Worm (Caenorhabditis elegans) whole organism, L4 larva: ENCODE measurements around the gene let-754.

Experiments used
- F49E8.2 ChIP-seq: sonication (generic microtip); optimal IDR thresholded peaks from 2 replicates; lab custom pipeline; 2016; ENCODE audit warnings: missing compliant biosample characterization, mild to moderate bottlenecking, missing genetic modification characterization, borderline replicate concordance
- R02D3.7 ChIP-seq: fragments of 150-350 bp; sonication (generic microtip); optimal IDR thresholded peaks from 3 replicates; lab custom pipeline; 2014; ENCODE audit warnings: missing biosample characterization, missing genetic modification characterization
- ceh-20 ChIP-seq: fragments of 200-800 bp; sonication (Bioruptor generic); IDR thresholded peaks from 2 replicates; pipeline ENCODE4 v1.3.6; 2022; ENCODE audit warnings: missing genetic modification reagents, missing genetic modification characterization, missing compliant biosample characterization
- ceh-62 ChIP-seq: sonication (generic microtip); optimal IDR thresholded peaks from 2 replicates; lab custom pipeline; 2017; ENCODE audit warnings: missing biosample characterization, missing genetic modification characterization
- hmg-1.1 ChIP-seq: fragments of 200-800 bp; sonication (Bioruptor generic); IDR thresholded peaks from 2 replicates; pipeline ENCODE4 v1.3.6; 2022; ENCODE audit warnings: missing genetic modification reagents, missing genetic modification characterization, missing compliant biosample characterization
- lin-39 ChIP-seq: fragments of 150-350 bp; optimal IDR thresholded peaks from 2 replicates; lab custom pipeline; 2014; ENCODE audit warnings: missing biosample characterization, missing genetic modification reagents, missing genetic modification characterization
- mdl-1 ChIP-seq, 2 experiments: fragments of 150-350 bp in 1 of 2; sonication (generic microtip) in 1 of 2; optimal IDR thresholded peaks; 2 replicates each; lab custom pipeline; 2014 to 2017; ENCODE audit warnings: missing biosample characterization in 2 of 2, missing genetic modification characterization in 2 of 2
- nhr-237 ChIP-seq: sonication (generic microtip); optimal IDR thresholded peaks from 2 replicates; lab custom pipeline; 2017; ENCODE audit warnings: missing biosample characterization, missing genetic modification characterization
- pha-4 ChIP-seq, 2 experiments: fragments of 150-350 bp in 1 of 2; fragments of 200-800 bp in 1 of 2; sonication (Bioruptor generic) in 1 of 2; IDR thresholded peaks in 1 of 2; optimal IDR thresholded peaks in 1 of 2; 2 replicates each; pipeline versions ENCODE4 v1.3.6 to Lab custom; 2014 to 2022; ENCODE audit warnings: missing genetic modification characterization in 2 of 2, missing genetic modification reagents in 2 of 2, missing biosample characterization in 1 of 2, missing compliant biosample characterization in 1 of 2
- php-3 ChIP-seq: fragments of 200-800 bp; sonication (Bioruptor generic); IDR thresholded peaks from 2 replicates; pipeline ENCODE4 v1.3.6; 2022; ENCODE audit warnings: missing genetic modification reagents, missing genetic modification characterization, missing compliant biosample characterization
- unc-62 ChIP-seq, 3 experiments: fragments of 150-350 bp in 1 of 3; sonication (generic microtip); optimal IDR thresholded peaks in 2 of 3; peaks in 1 of 3; 1 replicate in 1 of 3; 2 replicates in 2 of 3; lab custom pipeline; 2014 to 2017; ENCODE audit warnings: missing biosample characterization in 3 of 3, missing genetic modification characterization in 3 of 3, missing genetic modification reagents in 3 of 3, missing genotype in 1 of 3
- ztf-11 ChIP-seq: fragments of 150-350 bp; optimal IDR thresholded peaks from 2 replicates; lab custom pipeline; 2014; ENCODE audit warnings: missing biosample characterization, missing genetic modification characterization

DNA sequence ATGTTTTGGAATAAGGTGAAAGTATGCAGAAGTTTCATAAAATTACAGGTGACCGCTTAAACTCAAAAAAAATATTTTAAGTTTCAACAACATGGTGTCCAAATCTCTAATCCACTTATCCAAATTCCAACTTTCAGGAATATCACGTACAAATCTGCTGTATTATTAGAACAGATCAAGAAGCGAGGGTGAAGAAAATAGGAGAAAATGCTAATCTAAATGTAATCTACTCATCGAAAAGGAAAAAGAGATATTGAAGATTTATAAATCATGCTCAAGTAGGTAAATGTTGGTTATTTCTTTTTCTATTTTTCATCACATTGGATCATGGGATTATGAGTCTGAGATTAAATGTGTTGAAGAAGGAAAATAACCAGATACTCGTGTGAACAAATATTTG lies 48.4 kb upstream of the let-754 start:
- no peak for TF ChIP-seq unc-62 (GFP tag; optimal IDR thresholded peaks at IDR 0.05 in 1 of 2; lab: Kevin White, UChicago)
- no peak for TF ChIP-seq unc-62 (tag; optimal IDR thresholded peaks at IDR 0.05; lab: Kevin White, UChicago)
- no peak for TF ChIP-seq F49E8.2 (tag; lab: Kevin White, UChicago)
- no peak for TF ChIP-seq php-3 (GFP tag; lab: Robert Waterston, UW)
- TF ChIP-seq pha-4 (GFP tag; IDR thresholded peaks at IDR 0.05; lab: Robert Waterston, UW) = no peak
- TF ChIP-seq pha-4 (tag; optimal IDR thresholded peaks at IDR 0.05; lab: Kevin White, UChicago) = no peak
- no peak for TF ChIP-seq mdl-1 (tag; optimal IDR thresholded peaks at IDR 0.05; lab: Kevin White, UChicago)
- TF ChIP-seq ceh-20 = no peak
- no peak for TF ChIP-seq ceh-62 (tag; lab: Kevin White, UChicago)
- TF ChIP-seq R02D3.7 = no peak
- TF ChIP-seq ztf-11 (tag; lab: Kevin White, UChicago) = no peak
- TF ChIP-seq nhr-237 = no peak
- no peak for TF ChIP-seq hmg-1.1
- no peak for TF ChIP-seq lin-39 (tag; lab: Kevin White, UChicago)
